Fruit fly (Drosophila melanogaster) whole organism, embryonic: ENCODE measurements around the gene CG31549.

Source experiments
- CG11093 ChIP-seq: fragments of 200-800 bp; sonication (Bioruptor generic); IDR thresholded peaks from 3 replicates; pipeline ENCODE4 v1.3.6; 2022; ENCODE audit warnings: missing biosample characterization, missing genetic modification characterization
- CG12219 ChIP-seq: fragments of 200-800 bp; sonication (Bioruptor generic); optimal IDR thresholded peaks from 3 replicates; lab custom pipeline; 2018; ENCODE audit warnings: missing biosample characterization, mild to moderate bottlenecking, missing genetic modification characterization
- CG12391 ChIP-seq: fragments of 200-800 bp; sonication (Bioruptor generic); optimal IDR thresholded peaks from 3 replicates; lab custom pipeline; 2018; ENCODE audit warnings: missing biosample characterization, mild to moderate bottlenecking, missing genetic modification characterization, moderate library complexity
- CG13296 ChIP-seq: fragments of 200-800 bp; sonication (Bioruptor generic); optimal IDR thresholded peaks from 3 replicates; lab custom pipeline; 2018; ENCODE audit warnings: missing biosample characterization, mild to moderate bottlenecking, missing genetic modification characterization
- CG13894 ChIP-seq: fragments of 200-800 bp; sonication (Bioruptor generic); optimal IDR thresholded peaks from 3 replicates; lab custom pipeline; 2018; ENCODE audit warnings: missing biosample characterization, mild to moderate bottlenecking, missing genetic modification characterization, moderate library complexity
- CG1529 ChIP-seq: fragments of 200-800 bp; sonication (Bioruptor generic); optimal IDR thresholded peaks from 3 replicates; lab custom pipeline; 2018; ENCODE audit warnings: missing biosample characterization, missing genetic modification characterization
- CG15479 ChIP-seq: fragments of 200-800 bp; sonication (Bioruptor generic); optimal IDR thresholded peaks from 3 replicates; lab custom pipeline; 2019; ENCODE audit warnings: missing biosample characterization, mild to moderate bottlenecking, missing genetic modification characterization, moderate library complexity
- CG15514 ChIP-seq: fragments of 200-800 bp; sonication (Bioruptor generic); optimal IDR thresholded peaks from 3 replicates; lab custom pipeline; 2017; ENCODE audit warnings: missing biosample characterization, missing genetic modification characterization, mild to moderate bottlenecking, moderate library complexity, missing genetic modification reagents
- CG16863 ChIP-seq: fragments of 200-800 bp; sonication (Bioruptor generic); optimal IDR thresholded peaks from 3 replicates; lab custom pipeline; 2016; ENCODE audit warnings: missing biosample characterization, missing genetic modification characterization
- CG2875 ChIP-seq: fragments of 200-800 bp; sonication (Bioruptor generic); optimal IDR thresholded peaks from 2 replicates; lab custom pipeline; 2017; ENCODE audit warnings: missing biosample characterization, mild to moderate bottlenecking, missing genetic modification characterization, missing genetic modification reagents
- CG5245 ChIP-seq: fragments of 200-800 bp; sonication (Bioruptor generic); optimal IDR thresholded peaks from 3 replicates; lab custom pipeline; 2016; ENCODE audit warnings: missing biosample characterization, missing genetic modification characterization
- CG6683 ChIP-seq: fragments of 200-800 bp; sonication (Bioruptor generic); optimal IDR thresholded peaks from 2 replicates; lab custom pipeline; 2017; ENCODE audit warnings: missing biosample characterization, mild to moderate bottlenecking, missing genetic modification characterization, missing genetic modification reagents
- CG6813 ChIP-seq: fragments of 200-800 bp; sonication (Bioruptor generic); optimal IDR thresholded peaks from 2 replicates; lab custom pipeline; 2017; ENCODE audit warnings: missing biosample characterization, missing genetic modification characterization, mild to moderate bottlenecking, moderate library complexity, missing genetic modification reagents
- CG8924 ChIP-seq: fragments of 200-800 bp; optimal IDR thresholded peaks from 3 replicates; lab custom pipeline; 2019; ENCODE audit warnings: missing biosample characterization, mild to moderate bottlenecking, missing genetic modification characterization, moderate library complexity
- CG9817 ChIP-seq: fragments of 200-800 bp; sonication (Bioruptor generic); optimal IDR thresholded peaks from 2 replicates; lab custom pipeline; 2018; ENCODE audit warnings: missing biosample characterization, mild to moderate bottlenecking, missing genetic modification characterization, moderate library complexity
- CG9876 ChIP-seq: fragments of 200-800 bp; sonication (Bioruptor generic); optimal IDR thresholded peaks from 2 replicates; lab custom pipeline; 2016; ENCODE audit warnings: missing biosample characterization, missing genetic modification characterization
- Camta ChIP-seq: fragments of 200-800 bp; sonication (Bioruptor generic); optimal IDR thresholded peaks from 2 replicates; lab custom pipeline; 2016; ENCODE audit warnings: missing biosample characterization, missing genetic modification characterization
- D19A ChIP-seq: fragments of 200-800 bp; optimal IDR thresholded peaks from 3 replicates; lab custom pipeline; 2019; ENCODE audit warnings: missing biosample characterization, mild to moderate bottlenecking, missing genetic modification characterization, moderate library complexity
- Dad ChIP-seq: fragments of 200-800 bp; sonication (Bioruptor generic); optimal IDR thresholded peaks from 3 replicates; lab custom pipeline; 2016; ENCODE audit warnings: missing biosample characterization, missing genetic modification characterization
- Dfd ChIP-seq, 2 experiments: fragments of >200 bp; optimal IDR thresholded peaks; 2 replicates each; lab custom pipeline; 2017; ENCODE audit warnings: missing biosample characterization in 2 of 2, missing genetic modification characterization in 2 of 2
- Dref ChIP-seq: fragments of 200-800 bp; sonication (Bioruptor generic); IDR thresholded peaks from 2 replicates; pipeline ENCODE4 v1.3.6; 2022; ENCODE audit warnings: missing biosample characterization, missing genetic modification characterization
- Fer3 ChIP-seq: fragments of 200-800 bp; sonication (Bioruptor generic); optimal IDR thresholded peaks from 2 replicates; lab custom pipeline; 2018; ENCODE audit warnings: missing biosample characterization, mild to moderate bottlenecking, missing genetic modification characterization, moderate library complexity
- Gug ChIP-seq: fragments of 200-800 bp; sonication (Bioruptor generic); IDR thresholded peaks from 4 replicates; pipeline ENCODE4 v1.3.6; 2022; ENCODE audit warnings: missing biosample characterization, missing genetic modification characterization
- Hand ChIP-seq: fragments of 200-800 bp; sonication (Bioruptor generic); optimal IDR thresholded peaks from 2 replicates; lab custom pipeline; 2017; ENCODE audit warnings: mild to moderate bottlenecking, missing biosample characterization, missing genetic modification reagents, missing genetic modification characterization
- Kr ChIP-seq: fragments of 200-800 bp; sonication (Bioruptor generic); optimal IDR thresholded peaks from 2 replicates; lab custom pipeline; 2017; ENCODE audit warnings: missing biosample characterization, mild to moderate bottlenecking, missing genetic modification characterization
- Max ChIP-seq: fragments of 200-800 bp; sonication (Bioruptor generic); optimal IDR thresholded peaks from 2 replicates; lab custom pipeline; 2016; ENCODE audit warnings: missing biosample characterization, mild to moderate bottlenecking, missing genetic modification characterization
- Six4 ChIP-seq: fragments of 200-800 bp; sonication (Bioruptor generic); optimal IDR thresholded peaks from 2 replicates; lab custom pipeline; 2016; ENCODE audit warnings: missing biosample characterization, missing genetic modification characterization
- Sox100B ChIP-seq: fragments of 200-800 bp; sonication (Bioruptor generic); optimal IDR thresholded peaks from 3 replicates; lab custom pipeline; 2018; ENCODE audit warnings: missing biosample characterization, mild to moderate bottlenecking, missing genetic modification characterization
- Sox102F ChIP-seq: fragments of 200-800 bp; sonication (Bioruptor generic); optimal IDR thresholded peaks from 2 replicates; lab custom pipeline; 2018; ENCODE audit warnings: missing biosample characterization, mild to moderate bottlenecking, missing genetic modification characterization, moderate library complexity
- Sry-δ ChIP-seq: fragments of 200-800 bp; sonication (Bioruptor generic); optimal IDR thresholded peaks from 2 replicates; lab custom pipeline; 2016; ENCODE audit warnings: missing biosample characterization, missing genetic modification characterization
- Trl ChIP-seq, 3 experiments: fragments of >200 bp in 2 of 3; fragments of 200-800 bp in 1 of 3; sonication (Bioruptor generic) in 1 of 3; optimal IDR thresholded peaks; 2 replicates in 1 of 3; 3 replicates in 2 of 3; lab custom pipeline; 2016 to 2017; ENCODE audit warnings: missing biosample characterization in 1 of 3, missing genetic modification characterization in 1 of 3
- Xbp1 ChIP-seq: fragments of 200-800 bp; sonication (Bioruptor generic); optimal IDR thresholded peaks from 3 replicates; lab custom pipeline; 2016; ENCODE audit warnings: missing biosample characterization, mild to moderate bottlenecking, missing genetic modification characterization
- ac ChIP-seq: fragments of 200-800 bp; sonication (Bioruptor generic); optimal IDR thresholded peaks from 3 replicates; lab custom pipeline; 2017; ENCODE audit warnings: missing biosample characterization, mild to moderate bottlenecking, missing genetic modification characterization
- ato ChIP-seq: fragments of 200-800 bp; sonication (Bioruptor generic); IDR thresholded peaks from 2 replicates; pipeline ENCODE4 v1.3.6; 2022; ENCODE audit warnings: missing biosample characterization, missing genetic modification characterization; ENCODE audit not compliant: partially characterized antibody
- chif ChIP-seq, 2 experiments: fragments of 200-800 bp; sonication (Bioruptor generic); optimal IDR thresholded peaks; 3 replicates each; lab custom pipeline; 2016; ENCODE audit warnings: missing biosample characterization in 2 of 2, missing genetic modification characterization in 2 of 2
- fd64A ChIP-seq: fragments of 200-800 bp; sonication (Bioruptor generic); optimal IDR thresholded peaks from 3 replicates; lab custom pipeline; 2018; ENCODE audit warnings: missing biosample characterization, mild to moderate bottlenecking, missing genetic modification characterization
- gcm2 ChIP-seq: fragments of 200-800 bp; sonication (Bioruptor generic); optimal IDR thresholded peaks from 2 replicates; lab custom pipeline; 2016; ENCODE audit warnings: missing biosample characterization, missing genetic modification characterization
- h ChIP-seq: fragments of >200 bp; optimal IDR thresholded peaks from 2 replicates; lab custom pipeline; 2017
- her ChIP-seq: fragments of 200-800 bp; sonication (Bioruptor generic); optimal IDR thresholded peaks from 2 replicates; lab custom pipeline; 2016; ENCODE audit warnings: missing biosample characterization, missing genetic modification characterization
- hth ChIP-seq: fragments of >200 bp; optimal IDR thresholded peaks from 2 replicates; lab custom pipeline; 2017; ENCODE audit warnings: inconsistent platforms
- ind ChIP-seq: fragments of 200-800 bp; sonication (Bioruptor generic); optimal IDR thresholded peaks from 3 replicates; lab custom pipeline; 2016; ENCODE audit warnings: missing biosample characterization, missing genetic modification characterization
- jigr1 ChIP-seq: fragments of 200-800 bp; sonication (Bioruptor generic); IDR thresholded peaks from 3 replicates; pipeline ENCODE4 v1.3.6; 2022; ENCODE audit warnings: missing biosample characterization, missing genetic modification characterization
- kah ChIP-seq: fragments of 200-800 bp; sonication (Bioruptor generic); optimal IDR thresholded peaks from 2 replicates; lab custom pipeline; 2018; ENCODE audit warnings: missing biosample characterization, mild to moderate bottlenecking, missing genetic modification characterization
- kay ChIP-seq: fragments of 200-800 bp; sonication (Bioruptor generic); optimal IDR thresholded peaks from 2 replicates; lab custom pipeline; 2016; ENCODE audit warnings: missing biosample characterization, missing genetic modification characterization
- nmo ChIP-seq: fragments of 200-800 bp; sonication (Bioruptor generic); optimal IDR thresholded peaks from 2 replicates; lab custom pipeline; 2018; ENCODE audit warnings: missing biosample characterization, mild to moderate bottlenecking, missing genetic modification characterization, moderate library complexity
- org-1 ChIP-seq: fragments of 200-800 bp; sonication (Bioruptor generic); optimal IDR thresholded peaks from 2 replicates; lab custom pipeline; 2017; ENCODE audit warnings: missing biosample characterization, missing genetic modification characterization
- slou ChIP-seq: fragments of 200-800 bp; sonication (Bioruptor generic); optimal IDR thresholded peaks from 3 replicates; lab custom pipeline; 2016; ENCODE audit warnings: missing biosample characterization, missing genetic modification characterization
- tap ChIP-seq: fragments of 200-800 bp; optimal IDR thresholded peaks from 3 replicates; lab custom pipeline; 2019; ENCODE audit warnings: missing biosample characterization, mild to moderate bottlenecking, missing genetic modification characterization, moderate library complexity
- tin ChIP-seq: fragments of 200-800 bp; sonication (Bioruptor generic); optimal IDR thresholded peaks from 3 replicates; lab custom pipeline; 2016; ENCODE audit warnings: missing biosample characterization, missing genetic modification characterization
- trh ChIP-seq: fragments of 200-800 bp; sonication (Bioruptor generic); optimal IDR thresholded peaks from 2 replicates; lab custom pipeline; 2016; ENCODE audit warnings: missing biosample characterization, missing genetic modification characterization

CG31549 gene

DNA sequence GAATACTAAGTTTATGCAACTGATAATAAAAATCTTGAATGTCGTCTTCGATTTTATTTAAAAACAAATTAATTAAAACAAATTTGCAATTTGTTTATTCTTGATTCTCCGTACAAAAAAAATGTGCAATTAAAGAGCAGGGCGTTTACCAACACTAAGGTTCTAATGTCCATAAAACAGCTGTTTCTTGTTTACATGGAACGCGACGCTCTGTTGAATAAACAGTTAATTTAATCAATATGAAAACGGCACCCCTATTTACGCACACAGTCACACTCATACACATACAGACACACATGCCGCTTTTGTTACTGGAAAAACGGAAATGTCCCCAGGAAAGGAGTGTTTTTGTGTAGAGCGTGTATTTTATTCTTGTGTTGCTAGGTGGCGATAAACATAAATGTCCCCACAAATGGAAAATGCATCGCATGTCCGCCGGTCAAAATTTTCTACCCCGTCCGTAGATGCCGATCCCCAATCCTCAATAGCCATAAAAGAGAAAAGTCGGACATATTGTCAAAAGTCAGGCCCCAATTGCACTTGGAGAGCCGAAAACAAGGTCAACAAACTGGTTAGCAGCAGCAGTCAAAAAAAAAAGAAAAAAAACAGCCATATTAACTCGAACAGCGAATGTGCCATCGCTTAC, 8.9 kb upstream of the CG31549 start (continued):
- TF ChIP-seq CG11093 (GFP tag; lab: Robert Waterston, UW) (peak; percentile 56; the same call in 1 of the 3 replicates), fd64A (GFP tag; lab: Kevin White, UChicago) (peak; percentile 86), ind (GFP tag; lab: Kevin White, UChicago) (no peak), D19A (tag; lab: Kevin White, UChicago) (peak; percentile 62), kay (GFP tag; lab: Kevin White, UChicago) (peak; percentile 63), Gug (GFP tag; lab: Robert Waterston, UW) (no peak), CG13894 (tag; lab: Kevin White, UChicago) (peak; percentile 77), CG15479 (GFP tag; lab: Kevin White, UChicago) (peak; percentile 66), tin (GFP tag; lab: Kevin White, UChicago) (peak; percentile 56), trh (peak; percentile 37), CG8924 (tag; lab: Kevin White, UChicago) (peak; percentile 89), Dad (GFP tag; lab: Kevin White, UChicago) (peak; percentile 63), CG6683 (GFP tag; lab: Kevin White, UChicago) (peak; percentile 70), CG12391 (tag; lab: Kevin White, UChicago) (peak; percentile 64), chif (GFP tag; optimal IDR thresholded peaks at IDR 0.05; lab: Kevin White, UChicago) (peak; percentile 64 to 67), tap (tag; lab: Kevin White, UChicago) (peak; percentile 72), slou (GFP tag; lab: Kevin White, UChicago) (peak; percentile 55), CG6813 (GFP tag; lab: Kevin White, UChicago) (peak; percentile 91), Hand (peak; percentile 51), hth (lab: Kevin White, UChicago) (no peak), Sox102F (GFP tag; lab: Kevin White, UChicago) (peak; percentile 61), ac (GFP tag; lab: Kevin White, UChicago) (peak; percentile 88), CG12219 (GFP tag; lab: Kevin White, UChicago) (peak; percentile 75), nmo (GFP tag; lab: Kevin White, UChicago) (peak; percentile 41), h (lab: Kevin White, UChicago) (no peak), Camta (GFP tag; lab: Kevin White, UChicago) (peak; percentile 79), CG1529 (GFP tag; lab: Kevin White, UChicago) (peak; percentile 79), Xbp1 (peak; percentile 25), Trl (optimal IDR thresholded peaks at IDR 0.05; lab: Kevin White, UChicago) (no peak), Trl (GFP tag; optimal IDR thresholded peaks at IDR 0.05; lab: Kevin White, UChicago) (peak; percentile 85), kah (GFP tag; lab: Kevin White, UChicago) (peak; percentile 63), Six4 (peak; percentile 67), CG13296 (GFP tag; lab: Kevin White, UChicago) (peak; percentile 84), CG16863 (peak; percentile 71), Max (GFP tag; lab: Kevin White, UChicago) (peak; percentile 70), Dref (GFP tag; lab: Robert Waterston, UW) (no peak), Sox100B (peak; percentile 81), jigr1 (GFP tag; lab: Robert Waterston, UW) (no peak), org-1 (GFP tag; lab: Kevin White, UChicago) (peak; percentile 69), CG5245 (peak; percentile 72), Fer3 (tag; lab: Kevin White, UChicago) (peak; percentile 81), her (peak; percentile 72), CG15514 (GFP tag; lab: Kevin White, UChicago) (peak; percentile 77), CG9876 (GFP tag; lab: Kevin White, UChicago) (peak; percentile 51), ato (GFP tag; lab: Robert Waterston, UW) (no peak), CG9817 (tag; lab: Kevin White, UChicago) (peak; percentile 42), CG2875 (peak; percentile 91), Kr (GFP tag; lab: Kevin White, UChicago) (peak; percentile 77), Dfd (GFP tag; optimal IDR thresholded peaks at IDR 0.05; lab: Kevin White, UChicago) (no peak), Sry-δ (peak; percentile 21), gcm2 (GFP tag; lab: Kevin White, UChicago) (peak; percentile 25)
